Fruit fly (Drosophila melanogaster) Kc167 (cell line): ENCODE results near the gene CG9154.

Experiments
- Sin3A ChIP-seq: fragments of >200 bp; optimal IDR thresholded peaks from 2 replicates; lab custom pipeline; 2018; ENCODE audit warnings: missing external identifiers
- h ChIP-seq: fragments of >200 bp; optimal IDR thresholded peaks from 3 replicates; lab custom pipeline; 2018; ENCODE audit warnings: missing external identifiers

- TF ChIP-seq h = no peak
- TF ChIP-seq Sin3A = no peak
Observed at dm6 chr2L:6060210-6060609, 10.3 kb downstream of the CG9154 start, which contains the start of gene CG34180.
